Worm (Caenorhabditis elegans): Measurements from ENCODE around the gene C55A6.3.

ce11 chrV:11554260-11554659 is 40.9 kb upstream of the C55A6.3 start, which contains the start of gene duo-1:
- no peak for TF ChIP-seq blmp-1 (tag; optimal IDR thresholded peaks at IDR 0.05)
- no peak for TF ChIP-seq ces-1 (GFP tag; optimal IDR thresholded peaks at IDR 0.05)
- no peak for TF ChIP-seq unc-62 (GFP tag; optimal IDR thresholded peaks at IDR 0.05)
- peak; percentile 76 for TF ChIP-seq lsy-2 (tag; optimal IDR thresholded peaks at IDR 0.05)

Data from whole organism, mixed stage, embryonic.